Fruit fly (Drosophila melanogaster): ENCODE results near the gene eIF2D.

The eIF2D gene

DNA sequence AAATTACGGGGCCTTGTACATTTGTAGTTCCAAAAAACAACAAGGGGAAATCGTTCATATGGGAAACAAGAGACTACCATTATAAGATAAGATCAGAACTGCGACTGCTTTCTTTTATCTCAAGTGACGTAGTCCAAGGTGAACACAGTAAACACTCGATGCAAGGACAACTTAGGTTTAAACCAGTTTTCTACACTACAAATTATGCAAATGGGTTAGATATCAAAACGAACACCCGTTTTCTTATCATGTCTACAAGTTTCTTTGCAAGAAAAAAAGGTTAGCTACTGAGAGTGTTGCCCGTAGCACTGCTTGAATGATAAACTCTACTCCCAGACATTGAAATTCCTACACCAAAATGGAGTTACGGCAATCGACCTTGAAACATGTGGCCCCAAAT lies 27.5 kb downstream of the eIF2D start:
- TF ChIP-seq HLH106 (tag; optimal IDR thresholded peaks at IDR 0.05) (peak; percentile 80), ey (GFP tag; optimal IDR thresholded peaks at IDR 0.05) (peak; percentile 91), fru (GFP tag; optimal IDR thresholded peaks at IDR 0.05) (peak; percentile 88), dmrt93B (GFP tag; optimal IDR thresholded peaks at IDR 0.05) (peak; percentile 66), jim (GFP tag; optimal IDR thresholded peaks at IDR 0.05) (no peak), Hnf4 (GFP tag; optimal IDR thresholded peaks at IDR 0.05) (peak; percentile 90), tai (GFP tag; optimal IDR thresholded peaks at IDR 0.05) (no peak), brk (GFP tag; optimal IDR thresholded peaks at IDR 0.05) (no peak), sv (GFP tag; optimal IDR thresholded peaks at IDR 0.05) (no peak), Abd-B (GFP tag; optimal IDR thresholded peaks at IDR 0.05) (no peak), Vsx2 (GFP tag; optimal IDR thresholded peaks at IDR 0.05; ENCODE audit: partially characterized antibody) (no peak), CG32264 (GFP tag; optimal IDR thresholded peaks at IDR 0.05) (peak; percentile 73), h (GFP tag; optimal IDR thresholded peaks at IDR 0.05) (peak; percentile 91), foxo (GFP tag; optimal IDR thresholded peaks at IDR 0.05) (peak; percentile 43 to 94), GATAd (GFP tag; optimal IDR thresholded peaks at IDR 0.05) (no peak), pan (optimal IDR thresholded peaks at IDR 0.05) (no peak), Myc (optimal IDR thresholded peaks at IDR 0.05) (no peak), Hr83 (GFP tag; optimal IDR thresholded peaks at IDR 0.05; ENCODE audit: poor library complexity, severe bottlenecking) (peak; percentile 56), dsf (GFP tag; optimal IDR thresholded peaks at IDR 0.05; ENCODE audit: borderline replicate concordance) (peak; percentile 20), lola (GFP tag; optimal IDR thresholded peaks at IDR 0.05) (no peak), OdsH (GFP tag; optimal IDR thresholded peaks at IDR 0.05) (peak; percentile 81), Dfd (GFP tag; optimal IDR thresholded peaks at IDR 0.05) (no peak), Hr78 (GFP tag; optimal IDR thresholded peaks at IDR 0.05) (no peak), Sp1 (GFP tag; optimal IDR thresholded peaks at IDR 0.05) (peak; percentile 69), usp (GFP tag; optimal IDR thresholded peaks at IDR 0.05) (no peak), CG9705 (GFP tag; optimal IDR thresholded peaks at IDR 0.05) (no peak), rgr (GFP tag; optimal IDR thresholded peaks at IDR 0.05) (peak; percentile 89), dl (GFP tag; optimal IDR thresholded peaks at IDR 0.05; ENCODE audit: insufficient read depth in 1 of 2, partially characterized antibody in 2 of 2) (no peak), Dif (GFP tag; optimal IDR thresholded peaks at IDR 0.05; ENCODE audit: partially characterized antibody) (no peak), woc (GFP tag; optimal IDR thresholded peaks at IDR 0.05) (peak; percentile 73), br (GFP tag; optimal IDR thresholded peaks at IDR 0.05) (peak; percentile 89), Mio (GFP tag; optimal IDR thresholded peaks at IDR 0.05) (peak; percentile 36), Rel (GFP tag; optimal IDR thresholded peaks at IDR 0.05) (no peak), Rel (tag; optimal IDR thresholded peaks at IDR 0.05) (peak; percentile 7), psq (GFP tag; optimal IDR thresholded peaks at IDR 0.05) (peak; percentile 78), Jra (GFP tag; optimal IDR thresholded peaks at IDR 0.05) (peak; percentile 58)

DNA sequence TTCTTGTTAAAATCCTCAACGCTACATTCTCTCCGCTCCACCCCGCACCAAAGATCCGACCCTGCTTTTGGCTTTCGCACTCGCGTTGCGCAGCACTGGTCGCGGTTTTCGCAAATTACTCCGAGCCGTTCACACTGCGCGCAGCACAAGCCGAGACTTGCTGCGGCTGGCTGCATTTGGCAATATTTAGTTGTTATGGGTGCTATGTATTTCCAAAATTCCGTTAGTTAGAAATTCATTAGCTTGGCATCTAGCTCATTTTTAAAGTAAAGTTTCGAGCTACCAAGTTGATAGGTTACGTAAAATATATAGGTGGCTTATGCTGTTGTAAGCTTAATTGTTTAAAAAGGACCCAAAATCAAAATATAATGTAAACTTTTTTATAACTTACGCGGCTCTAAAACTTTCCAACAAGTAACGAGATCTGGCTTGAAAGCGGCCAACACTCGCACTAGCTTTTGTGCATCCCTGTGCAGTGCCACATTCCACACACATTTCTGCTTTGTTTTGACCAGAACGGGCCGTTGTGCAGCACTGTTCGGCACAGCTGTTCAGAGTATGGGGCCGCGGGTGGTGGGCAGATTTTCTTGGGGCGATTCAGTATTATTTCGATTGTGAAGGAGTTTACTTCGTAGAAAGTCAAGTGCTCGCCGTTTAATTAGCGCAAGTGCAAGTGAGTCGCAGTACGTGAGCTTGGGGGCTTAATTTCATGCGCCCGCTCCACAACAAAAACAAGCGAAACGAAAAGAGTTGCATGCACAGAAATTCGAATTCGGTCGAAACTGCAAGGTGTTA lies 28.6 kb downstream of the eIF2D start, which contains the start of the genes yem and Ctl2:
Gene yem (minus strand): TSS at position 63 of the 795 bp plus-strand sequence.
Gene Ctl2 (plus strand): TSS at position 554 of the 795 bp plus-strand sequence.
- TF ChIP-seq Dfd (GFP tag; optimal IDR thresholded peaks at IDR 0.05), result no peak
- TF ChIP-seq ey (GFP tag; optimal IDR thresholded peaks at IDR 0.05), result peak; percentile 71
- peak; percentile 61 for TF ChIP-seq Sp1 (GFP tag; optimal IDR thresholded peaks at IDR 0.05)
- peak; percentile 96 for TF ChIP-seq Hr83 (GFP tag; optimal IDR thresholded peaks at IDR 0.05; ENCODE audit: poor library complexity, severe bottlenecking)
- peak; percentile 76 for TF ChIP-seq psq (GFP tag; optimal IDR thresholded peaks at IDR 0.05)
- peak; percentile 56 for TF ChIP-seq rgr (GFP tag; optimal IDR thresholded peaks at IDR 0.05)
- peak; percentile 52 for TF ChIP-seq GATAd (GFP tag; optimal IDR thresholded peaks at IDR 0.05)
- TF ChIP-seq Hr78 (GFP tag; optimal IDR thresholded peaks at IDR 0.05), result no peak
- TF ChIP-seq woc (GFP tag; optimal IDR thresholded peaks at IDR 0.05), result peak; percentile 95
- TF ChIP-seq Dif (GFP tag; optimal IDR thresholded peaks at IDR 0.05; ENCODE audit: partially characterized antibody), result peak; percentile 23
- peak; percentile 85 for TF ChIP-seq sv (GFP tag; optimal IDR thresholded peaks at IDR 0.05)
- TF ChIP-seq Hnf4 (GFP tag; optimal IDR thresholded peaks at IDR 0.05), result no peak
- peak; percentile 63 for TF ChIP-seq CG9705 (GFP tag; optimal IDR thresholded peaks at IDR 0.05)
- TF ChIP-seq dsf (GFP tag; optimal IDR thresholded peaks at IDR 0.05; ENCODE audit: borderline replicate concordance), result no peak
- TF ChIP-seq OdsH (GFP tag; optimal IDR thresholded peaks at IDR 0.05), result peak; percentile 49
- TF ChIP-seq fru (GFP tag; optimal IDR thresholded peaks at IDR 0.05), result peak; percentile 82
- no peak for TF ChIP-seq Rel (GFP tag; optimal IDR thresholded peaks at IDR 0.05)
- peak; percentile 47 for TF ChIP-seq Rel (tag; optimal IDR thresholded peaks at IDR 0.05)
- TF ChIP-seq dmrt93B (GFP tag; optimal IDR thresholded peaks at IDR 0.05), result peak; percentile 64
- TF ChIP-seq jim (GFP tag; optimal IDR thresholded peaks at IDR 0.05), result no peak
- peak; percentile 93 for TF ChIP-seq Myc (optimal IDR thresholded peaks at IDR 0.05)
- peak; percentile 71 for TF ChIP-seq HLH106 (tag; optimal IDR thresholded peaks at IDR 0.05)
- TF ChIP-seq br (GFP tag; optimal IDR thresholded peaks at IDR 0.05), result peak; percentile 79
- peak; percentile 75 for TF ChIP-seq h (GFP tag; optimal IDR thresholded peaks at IDR 0.05)
- TF ChIP-seq foxo (GFP tag; optimal IDR thresholded peaks at IDR 0.05), result peak in 1 of 2 experiments; percentile 85
